Worm (Caenorhabditis elegans) whole organism, early embryonic: ENCODE results near the gene F48E3.9.

Experiments
- B0310.2 ChIP-seq: sonication (generic microtip); optimal IDR thresholded peaks from 2 replicates; lab custom pipeline; 2016; ENCODE audit warnings: mild to moderate bottlenecking, missing genetic modification characterization, missing compliant biosample characterization
- F13C5.2 ChIP-seq: sonication (generic microtip); optimal IDR thresholded peaks from 2 replicates; lab custom pipeline; 2017; ENCODE audit warnings: mild to moderate bottlenecking, missing genetic modification characterization, inconsistent platforms, missing compliant biosample characterization
- aly-1 ChIP-seq: sonication (generic microtip); optimal IDR thresholded peaks from 2 replicates; lab custom pipeline; 2016; ENCODE audit warnings: missing genetic modification characterization, missing compliant biosample characterization
- ama-1 ChIP-seq: fragments of 150-350 bp; optimal IDR thresholded peaks from 2 replicates; lab custom pipeline; 2014
- ceh-13 ChIP-seq: fragments of 200-800 bp; sonication (Bioruptor generic); optimal IDR thresholded peaks from 2 replicates; lab custom pipeline; 2018; ENCODE audit warnings: mild to moderate bottlenecking, missing genetic modification characterization, missing compliant biosample characterization
- ceh-36 ChIP-seq: sonication (generic microtip); optimal IDR thresholded peaks from 2 replicates; lab custom pipeline; 2016; ENCODE audit warnings: missing genetic modification characterization, inconsistent platforms, missing compliant biosample characterization
- ets-7 ChIP-seq: sonication (generic microtip); optimal IDR thresholded peaks from 2 replicates; lab custom pipeline; 2016; ENCODE audit warnings: missing genotype, missing genetic modification characterization, missing compliant biosample characterization
- flt-1 ChIP-seq: fragments of 200-800 bp; sonication (Bioruptor generic); IDR thresholded peaks from 2 replicates; pipeline ENCODE4 v1.3.6; 2022; ENCODE audit warnings: missing genetic modification characterization, missing compliant biosample characterization
- hmbx-1 ChIP-seq: sonication (generic microtip); optimal IDR thresholded peaks from 2 replicates; lab custom pipeline; 2016; ENCODE audit warnings: mild to moderate bottlenecking, missing genetic modification characterization, missing compliant biosample characterization
- hmg-4 ChIP-seq: fragments of 200-800 bp; sonication (Bioruptor generic); optimal IDR thresholded peaks from 2 replicates; lab custom pipeline; 2018; ENCODE audit warnings: mild to moderate bottlenecking, missing genetic modification characterization, missing compliant biosample characterization
- hnd-1 ChIP-seq: sonication (generic microtip); optimal IDR thresholded peaks from 2 replicates; lab custom pipeline; 2016; ENCODE audit warnings: missing genetic modification characterization, missing compliant biosample characterization
- pes-1 ChIP-seq: fragments of 200-800 bp; sonication (Bioruptor generic); IDR thresholded peaks from 2 replicates; pipeline ENCODE4 v1.3.6; 2022; ENCODE audit warnings: missing genetic modification reagents, missing genetic modification characterization, missing compliant biosample characterization
- scrt-1 ChIP-seq: fragments of 200-800 bp; sonication (Bioruptor generic); IDR thresholded peaks from 2 replicates; pipeline ENCODE4 v1.3.6; 2022; ENCODE audit warnings: missing genetic modification characterization, missing compliant biosample characterization
- sea-1 ChIP-seq: fragments of 200-800 bp; sonication (Bioruptor generic); conservative IDR thresholded peaks from 2 replicates; pipeline ENCODE4 v1.3.6; 2022; ENCODE audit warnings: missing genetic modification characterization, missing compliant biosample characterization
- tbx-11 ChIP-seq: fragments of 200-800 bp; sonication (Bioruptor generic); IDR thresholded peaks from 2 replicates; pipeline ENCODE4 v1.3.6; 2022; ENCODE audit warnings: missing genetic modification characterization, missing compliant biosample characterization
- tbx-37 ChIP-seq: fragments of 200-800 bp; sonication (Bioruptor generic); conservative IDR thresholded peaks from 2 replicates; pipeline ENCODE4 v1.3.6; 2022; ENCODE audit warnings: missing genetic modification reagents, missing genetic modification characterization, missing compliant biosample characterization
- tra-4 ChIP-seq: sonication (generic microtip); optimal IDR thresholded peaks from 2 replicates; lab custom pipeline; 2017; ENCODE audit warnings: missing genetic modification characterization, missing compliant biosample characterization

F48E3.9 gene

DNA sequence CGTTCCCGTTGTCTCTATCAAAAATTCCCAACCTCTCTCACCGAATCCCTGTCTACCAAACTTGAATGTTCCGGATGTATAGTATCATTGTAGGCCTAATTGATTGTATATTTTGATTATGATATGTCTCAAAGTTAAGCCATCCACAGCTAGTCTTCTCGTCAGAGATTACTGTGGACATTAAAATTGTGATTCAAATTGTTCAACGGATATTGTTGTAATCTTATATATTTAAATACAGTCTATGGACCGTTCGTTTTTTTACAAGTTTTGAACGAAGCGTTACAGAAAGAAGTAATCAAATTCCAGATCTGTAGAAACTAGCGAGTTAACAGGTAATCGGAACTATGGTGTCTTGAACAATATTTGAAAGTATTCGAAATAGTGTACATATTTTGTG, at the start of gene F48E3.9:
TSS of gene F48E3.9 (plus strand) at position 301 of the 400 bp plus-strand sequence.
- TF ChIP-seq ceh-36 (tag; lab: Kevin White, UChicago), result no peak
- TF ChIP-seq tbx-11 (GFP tag; lab: Robert Waterston, UW), result no peak
- no peak for TF ChIP-seq aly-1 (tag; lab: Kevin White, UChicago)
- TF ChIP-seq scrt-1, result no peak
- no peak for TF ChIP-seq hmg-4
- TF ChIP-seq F13C5.2, result no peak
- TF ChIP-seq tbx-37 (GFP tag; lab: Robert Waterston, UW), result no peak

DNA sequence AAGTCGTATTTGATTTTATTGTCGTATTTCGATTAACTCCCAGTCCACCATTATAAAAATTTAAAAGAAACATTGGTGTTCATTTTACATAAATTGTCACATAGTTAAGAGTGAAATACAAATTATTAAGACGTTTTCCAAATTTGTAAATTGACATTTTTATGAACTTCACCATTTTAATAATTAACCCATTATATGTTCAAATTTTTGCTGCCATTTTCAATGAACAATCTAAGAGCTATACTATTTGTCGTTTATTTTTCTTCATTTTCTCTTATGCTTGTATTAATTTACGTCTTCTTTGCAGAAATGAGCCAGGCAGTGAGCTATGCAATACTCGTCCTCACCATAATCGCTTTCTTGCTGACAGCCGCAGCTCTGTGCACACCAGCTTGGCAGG, 49.7 kb upstream of the F48E3.9 start, which contains the start of gene clc-2:
TSS of gene clc-2 (plus strand) at position 301 of the 400 bp plus-strand sequence.
- TF ChIP-seq ets-7 (tag; lab: Kevin White, UChicago), result no peak
- TF ChIP-seq sea-1 (GFP tag; lab: Robert Waterston, UW), result no peak
- no peak for TF ChIP-seq hmg-4
- TF ChIP-seq B0310.2 (tag; lab: Kevin White, UChicago), result no peak
- no peak for TF ChIP-seq hmbx-1
- no peak for TF ChIP-seq pes-1
- no peak for TF ChIP-seq F13C5.2

DNA sequence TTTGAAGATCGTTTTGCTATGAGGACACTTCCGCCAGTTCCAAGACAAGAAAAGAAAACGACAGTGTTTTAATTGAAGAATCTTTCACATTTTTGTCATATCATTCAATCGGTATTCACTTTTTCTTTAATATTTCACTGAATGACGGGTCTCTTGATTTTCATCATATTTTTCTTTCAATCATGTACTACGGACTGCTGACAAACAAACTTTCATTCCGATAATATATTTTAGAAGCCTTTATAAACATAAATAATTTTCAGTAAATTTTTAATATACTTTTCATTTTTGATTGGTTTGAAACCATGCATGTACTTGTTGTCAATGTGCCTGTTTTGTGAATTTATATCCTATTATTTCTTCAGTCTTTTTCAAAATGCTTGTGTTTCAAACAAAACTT, 47.6 kb upstream of the F48E3.9 start, which contains the start of gene clc-5:
TSS of gene clc-5 (plus strand) at position 301 of the 400 bp plus-strand sequence.
- TF ChIP-seq hnd-1 (tag; lab: Kevin White, UChicago), result no peak
- no peak for TF ChIP-seq hmbx-1
- TF ChIP-seq ama-1 (lab: Kevin White, UChicago), result no peak
- no peak for TF ChIP-seq flt-1 (GFP tag; lab: Robert Waterston, UW)
- no peak for TF ChIP-seq F13C5.2
- no peak for TF ChIP-seq ceh-13 (GFP tag; lab: Kevin White, UChicago)
- TF ChIP-seq sea-1 (GFP tag; lab: Robert Waterston, UW), result no peak
- TF ChIP-seq pes-1, result no peak
- TF ChIP-seq ceh-36 (tag; lab: Kevin White, UChicago), result no peak
- TF ChIP-seq scrt-1, result no peak
- no peak for TF ChIP-seq hmg-4
- TF ChIP-seq tbx-11 (GFP tag; lab: Robert Waterston, UW), result no peak
- TF ChIP-seq aly-1 (tag; lab: Kevin White, UChicago), result no peak
- no peak for TF ChIP-seq tra-4 (tag; lab: Kevin White, UChicago)
- TF ChIP-seq tbx-37 (GFP tag; lab: Robert Waterston, UW), result no peak
- no peak for TF ChIP-seq B0310.2 (tag; lab: Kevin White, UChicago)
- TF ChIP-seq ets-7 (tag; lab: Kevin White, UChicago), result no peak

DNA sequence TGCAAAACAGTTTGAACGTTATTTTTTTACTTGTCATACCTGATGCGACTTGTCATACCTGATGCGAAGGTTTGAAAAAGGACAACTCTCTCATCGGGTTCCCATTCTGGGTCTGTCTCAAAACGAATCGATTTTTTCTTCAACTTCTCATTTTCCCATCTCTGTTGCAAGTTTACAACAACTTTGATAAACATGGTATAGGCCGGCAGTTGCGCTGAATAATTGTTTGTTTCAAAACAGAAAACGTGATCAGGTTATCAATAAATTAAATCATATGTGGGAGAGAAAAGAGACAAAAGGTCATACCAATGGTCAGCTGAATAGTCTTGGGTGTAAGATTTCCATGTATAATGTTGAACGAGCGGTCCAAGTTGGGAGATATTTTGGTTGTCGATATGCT, 43.9 kb upstream of the F48E3.9 start:
- no peak for TF ChIP-seq ceh-13 (GFP tag; lab: Kevin White, UChicago)
- TF ChIP-seq B0310.2 (tag; lab: Kevin White, UChicago), result no peak
- no peak for TF ChIP-seq ets-7 (tag; lab: Kevin White, UChicago)
- TF ChIP-seq F13C5.2, result no peak
- no peak for TF ChIP-seq pes-1
- TF ChIP-seq tra-4 (tag; lab: Kevin White, UChicago), result no peak
- no peak for TF ChIP-seq sea-1 (GFP tag; lab: Robert Waterston, UW)
- no peak for TF ChIP-seq hnd-1 (tag; lab: Kevin White, UChicago)
- TF ChIP-seq ama-1 (lab: Kevin White, UChicago), result no peak
- TF ChIP-seq flt-1 (GFP tag; lab: Robert Waterston, UW), result no peak
- no peak for TF ChIP-seq aly-1 (tag; lab: Kevin White, UChicago)
- no peak for TF ChIP-seq tbx-37 (GFP tag; lab: Robert Waterston, UW)
- no peak for TF ChIP-seq hmg-4
- no peak for TF ChIP-seq hmbx-1
- TF ChIP-seq tbx-11 (GFP tag; lab: Robert Waterston, UW), result no peak
- TF ChIP-seq scrt-1, result no peak
- TF ChIP-seq ceh-36 (tag; lab: Kevin White, UChicago), result no peak

DNA sequence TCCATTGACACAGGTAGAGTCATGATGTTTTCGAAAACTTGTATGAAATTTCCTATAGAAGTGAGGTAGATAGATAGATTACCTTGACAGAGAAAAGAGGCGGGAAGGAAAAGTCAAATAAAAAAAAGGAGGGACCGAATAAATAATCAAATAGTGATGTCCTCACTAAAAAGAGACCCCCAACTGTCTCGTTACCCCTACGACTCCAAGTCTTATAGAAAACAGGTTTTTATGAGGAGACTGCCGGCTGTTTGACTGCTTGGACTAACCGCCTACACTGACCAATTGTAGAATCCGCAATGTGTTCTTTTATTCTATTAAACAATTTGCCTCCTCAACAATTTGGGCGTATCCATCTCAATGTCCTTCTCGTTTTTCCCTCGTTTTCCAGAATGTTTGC, 42.9 kb upstream of the F48E3.9 start, which contains the start of gene C01C10.2:
TSS of gene C01C10.2 (minus strand) at position 170 of the 400 bp plus-strand sequence.
- no peak for TF ChIP-seq hnd-1 (tag; lab: Kevin White, UChicago)
- TF ChIP-seq ama-1 (lab: Kevin White, UChicago), result no peak
- TF ChIP-seq ets-7 (tag; lab: Kevin White, UChicago), result no peak
- TF ChIP-seq hmg-4, result no peak
- no peak for TF ChIP-seq tbx-37 (GFP tag; lab: Robert Waterston, UW)
- no peak for TF ChIP-seq F13C5.2
- no peak for TF ChIP-seq hmbx-1
- TF ChIP-seq flt-1 (GFP tag; lab: Robert Waterston, UW), result no peak
- TF ChIP-seq scrt-1, result no peak
- no peak for TF ChIP-seq sea-1 (GFP tag; lab: Robert Waterston, UW)
- TF ChIP-seq ceh-13 (GFP tag; lab: Kevin White, UChicago), result no peak
- TF ChIP-seq tra-4 (tag; lab: Kevin White, UChicago), result no peak

DNA sequence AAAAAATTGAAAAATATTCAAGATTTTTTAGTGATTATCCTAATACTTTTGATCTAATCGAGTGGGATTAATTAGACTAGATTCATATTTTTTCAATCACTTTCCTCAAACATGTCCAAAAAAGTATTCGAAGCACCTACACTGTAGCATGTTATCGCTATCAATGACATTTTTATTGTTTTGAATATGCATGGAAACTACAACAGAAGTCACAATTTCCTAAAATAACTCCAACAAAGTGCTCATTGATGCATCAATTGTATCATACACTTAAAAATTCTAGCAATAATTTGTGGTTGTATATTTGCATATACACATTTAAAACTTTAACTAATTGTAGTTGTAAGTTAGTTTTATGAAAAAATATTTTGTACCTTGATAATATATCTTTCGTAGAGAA, 40.8 kb upstream of the F48E3.9 start:
- TF ChIP-seq ama-1 (lab: Kevin White, UChicago) (no peak), B0310.2 (tag; lab: Kevin White, UChicago) (no peak)

DNA sequence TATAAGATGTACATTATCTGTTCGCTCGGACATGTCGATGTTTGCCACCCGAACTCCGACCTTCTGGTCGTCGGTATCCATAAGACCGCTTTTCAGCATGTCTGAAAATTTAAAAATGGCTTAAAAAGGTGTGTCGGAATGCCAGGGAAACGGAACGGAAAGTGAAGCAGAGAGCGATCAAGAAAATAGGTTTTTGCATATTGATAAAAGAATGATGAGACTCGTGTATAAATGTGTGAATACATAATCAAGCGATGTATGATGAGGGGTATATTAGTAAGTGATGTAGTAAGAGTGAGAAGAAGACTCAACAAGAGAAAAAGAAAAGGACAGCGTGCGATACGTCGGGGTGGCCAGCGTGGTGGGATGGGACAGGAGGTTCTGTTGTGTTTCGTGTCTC, 38.4 kb upstream of the F48E3.9 start, which contains the start of gene acl-12:
TSS of gene acl-12 (minus strand) at position 101 of the 400 bp plus-strand sequence.
- TF ChIP-seq ceh-13 (GFP tag; lab: Kevin White, UChicago), result no peak

DNA sequence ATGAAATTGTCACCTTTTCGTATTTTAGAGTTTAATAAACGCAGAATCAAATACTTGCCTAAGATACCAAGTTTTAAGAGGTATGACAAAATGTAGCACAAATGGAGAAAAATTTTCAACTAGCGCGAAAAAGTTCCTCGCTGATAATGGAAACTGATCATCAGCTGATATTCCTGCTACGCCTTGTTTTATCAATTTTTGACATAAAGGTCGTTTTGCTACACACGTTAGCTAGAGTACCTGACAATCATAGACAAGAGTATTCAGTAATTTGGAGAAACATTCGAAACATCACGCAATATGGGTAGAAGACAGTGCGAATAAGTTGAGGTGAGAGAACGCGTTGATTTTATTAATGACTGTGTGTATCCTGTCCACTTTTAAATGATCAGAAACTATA, 35.1 kb upstream of the F48E3.9 start:
- no peak for TF ChIP-seq hnd-1 (tag; lab: Kevin White, UChicago)
- no peak for TF ChIP-seq tra-4 (tag; lab: Kevin White, UChicago)
- no peak for TF ChIP-seq ets-7 (tag; lab: Kevin White, UChicago)
- TF ChIP-seq hmg-4, result no peak
- no peak for TF ChIP-seq pes-1
- TF ChIP-seq ama-1 (lab: Kevin White, UChicago), result no peak
- TF ChIP-seq scrt-1, result no peak
- no peak for TF ChIP-seq sea-1 (GFP tag; lab: Robert Waterston, UW)
- TF ChIP-seq hmbx-1, result no peak
- no peak for TF ChIP-seq aly-1 (tag; lab: Kevin White, UChicago)
- no peak for TF ChIP-seq B0310.2 (tag; lab: Kevin White, UChicago)
